Worm (Caenorhabditis elegans) whole organism, L3 larva: ENCODE results near the gene tsn-1.

ENCODE experiments used
- fkh-10 ChIP-seq: sonication (generic microtip); optimal IDR thresholded peaks from 2 replicates; lab custom pipeline; 2017; ENCODE audit warnings: missing biosample characterization, missing genetic modification reagents, missing genetic modification characterization
- jun-1 ChIP-seq: fragments of 150-350 bp; optimal IDR thresholded peaks from 2 replicates; lab custom pipeline; 2014; ENCODE audit warnings: missing biosample characterization, missing genetic modification reagents, missing genetic modification characterization
- lin-39 ChIP-seq: fragments of 150-350 bp; optimal IDR thresholded peaks from 2 replicates; lab custom pipeline; 2018; ENCODE audit warnings: missing biosample characterization, missing genetic modification reagents, missing genetic modification characterization
- pha-4 ChIP-seq: fragments of 150-350 bp; optimal IDR thresholded peaks from 2 replicates; lab custom pipeline; 2014; ENCODE audit warnings: missing biosample characterization, missing genetic modification reagents, missing genetic modification characterization
- skn-1 ChIP-seq: fragments of 150-350 bp; optimal IDR thresholded peaks from 2 replicates; lab custom pipeline; 2014; ENCODE audit warnings: missing biosample characterization, missing genetic modification characterization

ce11 chrII:4747697-4748096, 41.1 kb downstream of the tsn-1 start:
- no peak for TF ChIP-seq pha-4
- TF ChIP-seq jun-1 (tag; lab: Kevin White, UChicago), result no peak
- no peak for TF ChIP-seq lin-39 (tag; lab: Kevin White, UChicago)
- TF ChIP-seq fkh-10 (GFP tag; lab: Kevin White, UChicago), result no peak
- TF ChIP-seq skn-1 (tag; lab: Kevin White, UChicago), result no peak
